Worm (Caenorhabditis elegans) whole organism, early embryonic: ENCODE data around the gene Y44A6D.1.

Experiments used
- B0310.2 ChIP-seq: sonication (generic microtip); optimal IDR thresholded peaks from 2 replicates; lab custom pipeline; 2016; ENCODE audit warnings: mild to moderate bottlenecking, missing genetic modification characterization, missing compliant biosample characterization
- aly-1 ChIP-seq: sonication (generic microtip); optimal IDR thresholded peaks from 2 replicates; lab custom pipeline; 2016; ENCODE audit warnings: missing genetic modification characterization, missing compliant biosample characterization
- ama-1 ChIP-seq: fragments of 150-350 bp; optimal IDR thresholded peaks from 2 replicates; lab custom pipeline; 2014
- ceh-13 ChIP-seq: fragments of 200-800 bp; sonication (Bioruptor generic); optimal IDR thresholded peaks from 2 replicates; lab custom pipeline; 2018; ENCODE audit warnings: mild to moderate bottlenecking, missing genetic modification characterization, missing compliant biosample characterization
- ceh-36 ChIP-seq: sonication (generic microtip); optimal IDR thresholded peaks from 2 replicates; lab custom pipeline; 2016; ENCODE audit warnings: missing genetic modification characterization, inconsistent platforms, missing compliant biosample characterization
- flt-1 ChIP-seq: fragments of 200-800 bp; sonication (Bioruptor generic); IDR thresholded peaks from 2 replicates; pipeline ENCODE4 v1.3.6; 2022; ENCODE audit warnings: missing genetic modification characterization, missing compliant biosample characterization
- hnd-1 ChIP-seq: sonication (generic microtip); optimal IDR thresholded peaks from 2 replicates; lab custom pipeline; 2016; ENCODE audit warnings: missing genetic modification characterization, missing compliant biosample characterization
- pes-1 ChIP-seq: fragments of 200-800 bp; sonication (Bioruptor generic); IDR thresholded peaks from 2 replicates; pipeline ENCODE4 v1.3.6; 2022; ENCODE audit warnings: missing genetic modification reagents, missing genetic modification characterization, missing compliant biosample characterization
- tbx-11 ChIP-seq: fragments of 200-800 bp; sonication (Bioruptor generic); IDR thresholded peaks from 2 replicates; pipeline ENCODE4 v1.3.6; 2022; ENCODE audit warnings: missing genetic modification characterization, missing compliant biosample characterization
- tbx-37 ChIP-seq: fragments of 200-800 bp; sonication (Bioruptor generic); conservative IDR thresholded peaks from 2 replicates; pipeline ENCODE4 v1.3.6; 2022; ENCODE audit warnings: missing genetic modification reagents, missing genetic modification characterization, missing compliant biosample characterization
- tra-4 ChIP-seq: sonication (generic microtip); optimal IDR thresholded peaks from 2 replicates; lab custom pipeline; 2017; ENCODE audit warnings: missing genetic modification characterization, missing compliant biosample characterization

ce11 chrV:20789105-20789504 is 728 bp downstream of the Y44A6D.1 start, which contains the start of gene tpan-1:
- TF ChIP-seq ceh-13 (no peak), tbx-37 (GFP tag; lab: Robert Waterston, UW) (no peak), tra-4 (tag; lab: Kevin White, UChicago) (no peak), ceh-36 (tag; lab: Kevin White, UChicago) (no peak), aly-1 (tag; lab: Kevin White, UChicago) (no peak), tbx-11 (GFP tag; lab: Robert Waterston, UW) (no peak), B0310.2 (tag; lab: Kevin White, UChicago) (no peak), ama-1 (lab: Kevin White, UChicago) (no peak), flt-1 (GFP tag; lab: Robert Waterston, UW) (no peak), hnd-1 (tag; lab: Kevin White, UChicago) (no peak), pes-1 (GFP tag; lab: Robert Waterston, UW) (no peak)
